Worm (Caenorhabditis elegans) whole organism, young adult: ENCODE data around the gene C06B3.7.

ENCODE experiments used
- ama-1 ChIP-seq, 3 experiments: fragments of 150-350 bp in 1 of 3; sonication (generic microtip) in 2 of 3; optimal IDR thresholded peaks; 2 replicates each; lab custom pipeline; 2014 to 2018; ENCODE audit warnings: missing biosample characterization in 2 of 3, missing genetic modification characterization in 2 of 3, missing genetic modification reagents in 2 of 3
- lin-54 ChIP-seq: fragments of 200-800 bp; sonication (Bioruptor generic); optimal IDR thresholded peaks from 2 replicates; lab custom pipeline; 2018; ENCODE audit warnings: mild to moderate bottlenecking, missing genetic modification characterization, missing compliant biosample characterization
- unc-62 ChIP-seq: fragments of 150-350 bp; optimal IDR thresholded peaks from 2 replicates; lab custom pipeline; 2014; ENCODE audit warnings: missing biosample characterization, missing genetic modification reagents, missing genetic modification characterization

ce11 chrV:13931952-13932351 lies 22.5 kb downstream of the C06B3.7 start:
- TF ChIP-seq lin-54 (GFP tag; lab: Kevin White, UChicago) (no peak), unc-62 (GFP tag; lab: Kevin White, UChicago) (no peak), ama-1 (optimal IDR thresholded peaks at IDR 0.05; lab: Kevin White, UChicago) (no peak), ama-1 (GFP tag; optimal IDR thresholded peaks at IDR 0.05; lab: Kevin White, UChicago) (no peak)
